Worm (Caenorhabditis elegans): ENCODE results near the gene cdh-10.

DNA sequence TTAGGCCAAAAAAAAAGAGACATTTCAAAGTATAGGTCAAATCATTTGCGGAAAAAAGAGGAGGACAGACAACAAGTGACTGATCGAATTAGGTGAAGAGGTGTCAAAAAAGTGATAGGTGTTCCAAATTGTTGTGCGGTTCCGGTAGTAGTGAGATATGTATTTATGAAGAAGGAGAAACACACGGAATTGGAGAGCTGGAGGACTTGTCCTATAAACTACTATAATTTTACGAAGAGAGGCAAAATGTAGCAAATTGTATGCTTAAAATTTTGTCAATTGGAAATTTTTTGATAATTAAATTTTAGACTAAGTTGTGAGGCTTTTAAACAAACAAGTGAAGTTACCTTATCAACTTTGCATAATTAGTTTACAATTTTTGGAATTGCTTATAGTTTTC lies 11.5 kb downstream of the cdh-10 start:
- TF ChIP-seq athp-1 (tag; optimal IDR thresholded peaks at IDR 0.05) (no peak), C06A6.2 (GFP tag; conservative IDR thresholded peaks at IDR 0.05) (no peak), snpc-4 (GFP tag; optimal IDR thresholded peaks at IDR 0.05) (no peak), snpc-4 (tag; optimal IDR thresholded peaks at IDR 0.05) (no peak), Y53F4B.3 (GFP tag; IDR thresholded peaks at IDR 0.05) (no peak), nfya-1 (tag; optimal IDR thresholded peaks at IDR 0.05; ENCODE audit: borderline replicate concordance, insufficient read depth) (no peak), F37B4.10 (GFP tag; IDR thresholded peaks at IDR 0.05) (no peak)
